Worm (Caenorhabditis elegans): Measurements from ENCODE around the gene F56B3.2.

DNA sequence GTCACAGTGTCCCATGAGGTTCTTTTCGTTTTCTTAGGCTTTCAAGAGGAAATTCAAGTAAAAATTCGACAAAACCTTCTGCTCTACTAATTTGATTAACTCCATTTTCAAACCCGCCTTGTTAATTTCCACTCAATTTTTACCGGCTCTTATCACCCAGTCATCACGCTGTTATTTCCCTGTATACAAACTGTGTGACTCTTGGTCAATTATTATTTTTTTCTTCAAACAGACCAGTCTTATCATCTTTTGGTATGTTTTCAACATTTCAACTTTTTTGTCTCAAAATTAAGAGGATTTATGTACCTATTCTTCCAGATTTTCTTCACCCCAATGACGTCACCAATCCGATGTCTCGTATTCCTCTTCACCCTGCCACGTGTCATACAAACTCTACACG is 10.1 kb upstream of the F56B3.2 start, which contains the start of gene ugt-52:
- TF ChIP-seq ama-1 (optimal IDR thresholded peaks at IDR 0.05) (no peak), ama-1 (GFP tag; optimal IDR thresholded peaks at IDR 0.05) (no peak), sea-2 (GFP tag; IDR thresholded peaks at IDR 0.05) (no peak), pha-4 (tag; optimal IDR thresholded peaks at IDR 0.05) (no peak), bed-1 (GFP tag; IDR thresholded peaks at IDR 0.05) (no peak), rpc-1 (optimal IDR thresholded peaks at IDR 0.05) (no peak), rpc-1 (tag; optimal IDR thresholded peaks at IDR 0.05) (no peak), K11D2.4 (GFP tag; IDR thresholded peaks at IDR 0.05) (no peak), C17E4.6 (GFP tag; IDR thresholded peaks at IDR 0.05) (no peak), Y56A3A.18 (GFP tag; IDR thresholded peaks at IDR 0.05) (no peak), Y79H2A.3 (GFP tag; conservative IDR thresholded peaks at IDR 0.05) (no peak), snpc-4 (GFP tag; optimal IDR thresholded peaks at IDR 0.05) (no peak), snpc-4 (tag; optimal IDR thresholded peaks at IDR 0.05) (no peak), unc-130 (GFP tag; optimal IDR thresholded peaks at IDR 0.05) (no peak), lin-40 (tag; optimal IDR thresholded peaks at IDR 0.05) (no peak), mxl-1 (tag; optimal IDR thresholded peaks at IDR 0.05) (no peak), ztf-3 (GFP tag; optimal IDR thresholded peaks at IDR 0.05) (no peak)
